Worm (Caenorhabditis elegans) whole organism, dauer: ENCODE data around the gene sec-22.

Experiments
- unc-62 ChIP-seq: sonication (generic microtip); optimal IDR thresholded peaks from 2 replicates; lab custom pipeline; 2017; ENCODE audit warnings: missing biosample characterization, missing genetic modification reagents, missing genetic modification characterization

The sec-22 gene

ce11 chrX:1081927-1082326, 46.6 kb downstream of the sec-22 start:
- TF ChIP-seq unc-62: no peak

- TF ChIP-seq unc-62: no peak
These were observed 49.7 kb downstream of the sec-22 start for ce11 chrX:1085000-1085399.

ce11 chrX:1086406-1086897, 51.1 kb downstream of the sec-22 start:
- no peak for TF ChIP-seq unc-62
